Worm (Caenorhabditis elegans) whole organism, dauer: ENCODE measurements around the gene C05D9.7.

Experiments used
- unc-62 ChIP-seq: sonication (generic microtip); optimal IDR thresholded peaks from 2 replicates; lab custom pipeline; 2017; ENCODE audit warnings: missing biosample characterization, missing genetic modification reagents, missing genetic modification characterization

C05D9.7 gene

DNA sequence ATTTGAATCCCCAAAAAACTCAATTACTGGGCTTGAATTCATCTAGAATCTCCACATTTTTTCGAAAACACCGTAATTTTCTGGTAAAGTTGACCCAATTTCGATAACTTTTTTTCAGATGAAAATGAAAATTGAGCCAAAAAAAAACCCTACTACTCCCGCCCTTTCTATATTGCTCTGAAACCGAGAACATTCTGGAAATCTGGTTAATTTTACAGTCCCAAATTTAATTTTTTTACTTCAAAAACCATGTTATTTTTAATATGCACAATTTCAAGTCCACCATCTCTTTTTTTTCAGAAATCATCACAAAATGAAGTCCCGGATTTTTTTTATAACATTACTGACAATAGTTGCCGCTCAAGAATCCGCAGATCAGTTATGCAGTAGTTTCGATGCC is 7.6 kb downstream of the C05D9.7 start, which contains the start of gene C05D9.3:
C05D9.3 (plus strand) TSS at position 301 of the 400 bp plus-strand sequence.
- TF ChIP-seq unc-62 (GFP tag; lab: Kevin White, UChicago): no peak

ce11 chrX:1110723-1111122 is 8.5 kb downstream of the C05D9.7 start:
- no peak for TF ChIP-seq unc-62 (GFP tag; lab: Kevin White, UChicago)

DNA sequence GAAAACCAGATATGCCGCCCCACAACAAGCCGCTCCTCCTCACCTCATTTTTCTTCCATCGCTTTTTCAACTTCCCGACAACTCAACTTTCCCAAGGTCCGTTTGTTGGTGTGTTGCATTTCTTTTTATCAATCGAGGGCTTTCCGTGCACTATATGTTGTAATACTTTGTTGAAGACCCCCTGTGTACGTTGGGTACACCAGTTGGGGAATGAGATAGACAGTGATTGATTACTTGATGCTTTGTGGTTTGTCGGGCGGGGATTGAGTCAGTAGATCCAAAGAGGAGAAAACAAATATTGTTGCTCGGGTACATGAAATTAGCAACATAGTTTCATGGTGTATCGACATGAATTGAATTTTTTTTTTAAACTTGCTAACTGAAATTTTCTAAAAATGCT is 10.3 kb downstream of the C05D9.7 start:
- TF ChIP-seq unc-62 (GFP tag; lab: Kevin White, UChicago): no peak

DNA sequence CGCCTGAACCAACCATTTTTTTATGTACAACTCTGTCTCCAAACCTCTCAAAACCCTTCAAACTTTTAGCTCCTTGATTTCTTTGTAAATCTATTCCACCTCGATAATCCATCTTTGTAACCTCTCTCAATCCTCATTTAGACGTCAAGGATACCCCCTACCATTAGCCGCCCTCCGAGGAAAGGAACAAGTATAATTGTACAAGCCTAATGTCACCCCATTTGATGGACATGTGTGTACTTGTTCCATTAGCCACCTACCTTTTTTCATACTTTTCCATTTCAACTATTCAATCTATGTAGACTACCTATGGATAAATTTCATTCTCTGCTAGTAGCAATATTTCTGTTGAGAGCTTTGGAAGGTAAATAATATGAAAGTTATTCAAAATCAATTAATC is 11.4 kb downstream of the C05D9.7 start, which contains the start of gene C05D9.4:
C05D9.4 (plus strand) TSS at position 301 of the 400 bp plus-strand sequence.
- no peak for TF ChIP-seq unc-62 (GFP tag; lab: Kevin White, UChicago)

DNA sequence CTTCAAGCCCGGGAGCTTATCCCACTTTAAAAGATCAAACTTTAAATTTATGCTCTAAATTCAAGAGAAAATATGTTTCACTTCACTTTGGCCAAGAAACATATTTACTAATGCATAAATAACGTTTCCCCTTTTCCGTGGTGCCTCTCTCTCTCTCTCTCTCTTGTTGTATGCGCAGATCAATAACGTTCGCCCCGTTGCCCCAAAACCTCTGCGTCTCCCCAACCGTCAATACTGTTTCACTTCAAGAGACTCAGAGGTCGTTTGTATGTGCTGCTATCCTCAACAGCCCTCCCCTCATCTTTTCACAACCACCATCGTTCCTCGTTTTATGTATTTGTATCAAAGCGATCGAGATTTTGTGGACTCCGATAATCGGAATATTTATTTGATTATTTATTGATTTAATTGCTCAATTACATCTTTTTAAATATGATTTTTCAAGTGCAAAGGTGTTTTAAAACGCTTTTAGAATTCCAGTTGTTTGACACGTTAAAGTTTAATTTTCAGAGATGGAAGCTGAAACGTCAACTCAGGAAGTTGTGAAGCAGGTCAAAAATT is 15.4 kb downstream of the C05D9.7 start, which contains the start of gene ife-4:
ife-4 (plus strand) TSS at position 511 of the 561 bp plus-strand sequence.
- no peak for TF ChIP-seq unc-62 (GFP tag; lab: Kevin White, UChicago)

DNA sequence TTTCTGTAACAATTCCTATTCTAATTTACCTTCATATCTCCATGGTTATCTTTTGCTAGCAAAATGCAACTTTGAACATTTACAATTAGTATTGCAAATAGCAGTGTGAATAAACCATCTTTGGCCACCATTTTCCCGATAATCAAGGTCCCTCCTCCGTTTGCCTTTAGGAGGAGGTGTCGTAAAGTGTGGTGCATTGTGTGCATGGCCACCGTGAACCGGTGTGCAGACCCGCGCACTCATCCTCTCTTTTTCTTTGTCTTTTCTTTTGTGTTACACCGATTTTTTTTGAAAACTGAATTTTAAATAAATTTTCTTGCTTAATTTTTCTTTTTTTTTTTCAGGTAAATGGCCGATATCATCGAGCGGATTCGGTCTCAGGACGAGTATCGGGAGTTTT is 22.4 kb downstream of the C05D9.7 start, which contains the start of the genes pigx-1 and rme-6:
pigx-1 (minus strand) TSS at position 206 of the 400 bp plus-strand sequence.
rme-6 (plus strand) TSS at position 345 of the 400 bp plus-strand sequence.
- TF ChIP-seq unc-62 (GFP tag; lab: Kevin White, UChicago): no peak

- no peak for TF ChIP-seq unc-62 (GFP tag; lab: Kevin White, UChicago)
These were observed 24.9 kb downstream of the C05D9.7 start for ce11 chrX:1094332-1094731.

DNA sequence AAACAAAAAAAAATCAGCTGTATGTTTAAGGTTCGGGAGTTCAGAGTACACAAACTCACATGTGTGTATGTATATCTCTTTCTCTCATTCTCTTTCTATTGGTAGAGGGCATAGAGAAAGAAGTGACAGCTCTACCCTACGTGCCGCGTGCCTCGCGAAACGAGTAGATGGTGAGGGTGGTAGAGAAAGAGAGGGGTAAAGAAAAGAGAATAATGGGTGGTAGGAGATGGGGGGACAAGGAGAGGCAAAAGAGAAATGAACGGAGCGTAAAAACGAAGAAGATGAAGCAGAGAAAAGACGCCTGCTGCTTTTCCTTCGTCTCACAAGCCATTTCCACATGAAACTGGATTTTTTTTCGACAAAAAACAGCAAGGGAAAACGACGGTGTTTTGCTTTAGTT is 26.1 kb downstream of the C05D9.7 start:
- no peak for TF ChIP-seq unc-62 (GFP tag; lab: Kevin White, UChicago)

DNA sequence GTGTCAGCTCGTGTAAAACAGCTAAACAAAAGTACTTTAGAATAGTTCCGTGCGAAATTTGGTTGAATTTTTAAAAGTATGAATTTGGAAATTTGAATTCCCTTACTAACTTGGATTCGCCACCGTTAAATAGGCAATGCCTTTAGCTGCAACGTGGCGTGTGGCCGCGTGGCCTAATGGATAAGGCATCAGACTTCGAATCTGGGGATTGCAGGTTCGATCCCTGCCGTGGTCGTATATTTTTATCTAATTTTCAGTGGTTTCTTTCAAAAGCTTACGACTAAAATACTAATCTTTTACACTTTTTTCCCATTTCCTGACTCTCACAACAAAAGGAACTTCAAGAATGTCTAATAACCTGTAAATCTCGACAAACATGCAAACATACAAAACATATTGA is 29.5 kb downstream of the C05D9.7 start:
- no peak for TF ChIP-seq unc-62 (GFP tag; lab: Kevin White, UChicago)

DNA sequence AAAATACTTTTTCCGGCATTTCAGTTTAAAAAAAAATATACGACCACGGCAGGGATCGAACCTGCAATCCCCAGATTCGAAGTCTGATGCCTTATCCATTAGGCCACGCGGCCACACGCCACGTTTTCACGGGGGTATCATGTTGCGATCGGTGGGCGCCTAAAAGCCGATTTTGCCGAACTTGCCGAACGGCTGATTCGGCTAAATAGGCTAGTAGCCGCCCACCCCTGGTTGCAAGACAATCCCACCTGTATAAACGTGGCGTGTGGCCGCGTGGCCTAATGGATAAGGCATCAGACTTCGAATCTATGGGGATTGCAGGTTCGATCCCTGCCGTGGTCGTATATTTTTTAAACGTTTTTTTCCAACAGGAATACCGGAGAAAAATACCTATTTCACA is 30.1 kb downstream of the C05D9.7 start:
- TF ChIP-seq unc-62 (GFP tag; lab: Kevin White, UChicago): no peak

- TF ChIP-seq unc-62 (GFP tag; lab: Kevin White, UChicago): no peak
These were observed 31.2 kb downstream of the C05D9.7 start, which contains the start of gene rei-2 for ce11 chrX:1088048-1088447. TSS of gene rei-2 (minus strand) at chrX:1088148.

DNA sequence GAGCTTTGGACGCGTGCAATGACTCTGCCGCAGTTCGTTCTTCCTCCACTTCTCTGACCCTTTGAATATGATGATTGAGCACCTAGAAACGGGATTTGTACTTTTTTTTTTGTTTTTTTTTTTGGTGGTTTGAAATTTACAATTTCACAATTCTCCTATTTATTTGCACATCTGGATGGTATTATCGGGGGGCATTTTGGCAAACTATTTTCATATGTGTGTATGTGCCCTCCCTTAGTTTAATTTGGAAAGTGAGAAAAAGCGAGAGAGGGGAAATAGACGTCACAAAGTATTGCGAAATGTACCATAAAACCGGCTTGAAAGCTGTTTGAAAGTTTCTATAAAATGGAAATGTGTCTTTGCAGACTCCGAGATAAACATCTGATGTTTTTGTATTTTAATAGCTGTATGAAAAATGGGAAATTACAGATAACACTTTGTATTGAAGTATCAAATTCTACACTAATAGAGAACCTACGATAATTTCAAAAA is 32.8 kb downstream of the C05D9.7 start:
- no peak for TF ChIP-seq unc-62 (GFP tag; lab: Kevin White, UChicago)

- no peak for TF ChIP-seq unc-62 (GFP tag; lab: Kevin White, UChicago)
These were observed 34.2 kb downstream of the C05D9.7 start for ce11 chrX:1085000-1085399.

DNA sequence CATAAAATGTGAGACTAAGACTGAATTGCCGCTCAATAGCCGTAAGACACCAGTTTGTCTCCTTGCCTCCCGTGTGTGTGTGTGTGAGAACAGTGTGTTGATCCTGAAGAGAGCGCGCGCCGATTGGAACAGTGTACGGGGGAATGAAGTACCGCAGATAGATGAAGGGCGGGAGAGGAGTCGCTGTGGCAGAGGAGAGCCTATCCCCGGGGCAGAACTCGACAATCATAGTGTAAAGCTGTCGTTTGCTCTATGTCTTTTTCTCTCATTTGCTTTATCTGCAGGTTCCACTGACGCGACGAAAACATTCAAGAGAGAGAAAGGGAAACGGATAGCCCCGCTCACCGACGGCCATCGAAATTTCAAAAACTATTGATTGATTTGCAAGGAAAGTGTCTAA is 37.3 kb downstream of the C05D9.7 start:
- TF ChIP-seq unc-62 (GFP tag; lab: Kevin White, UChicago): no peak

ce11 chrX:1080549-1080948 is 38.7 kb downstream of the C05D9.7 start, which contains the start of gene pfn-3:
TSS of gene pfn-3 (minus strand) at chrX:1080649.
- no peak for TF ChIP-seq unc-62 (GFP tag; lab: Kevin White, UChicago)

DNA sequence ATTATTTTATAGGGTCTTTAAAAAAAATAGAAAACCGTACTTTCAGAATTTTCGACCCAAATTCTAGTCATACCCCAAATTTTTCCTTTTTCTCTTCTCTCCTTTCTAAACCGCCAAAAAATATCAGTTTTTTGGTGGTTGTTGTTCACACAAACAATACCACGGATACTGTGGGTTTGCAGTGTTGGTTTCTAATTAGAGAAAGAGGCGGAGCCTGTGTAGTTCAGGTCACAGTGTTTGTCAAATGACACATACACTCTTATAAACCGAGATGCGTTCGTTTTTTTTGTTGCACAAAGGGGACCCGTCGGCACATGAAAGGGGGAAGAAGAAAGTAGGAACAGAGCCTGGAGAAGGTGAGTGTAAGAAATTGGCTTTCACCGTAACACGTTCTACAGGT is 47.1 kb downstream of the C05D9.7 start, which contains the start of gene lim-6:
lim-6 (plus strand) TSS at position 301 of the 400 bp plus-strand sequence.
- TF ChIP-seq unc-62 (GFP tag; lab: Kevin White, UChicago): no peak

DNA sequence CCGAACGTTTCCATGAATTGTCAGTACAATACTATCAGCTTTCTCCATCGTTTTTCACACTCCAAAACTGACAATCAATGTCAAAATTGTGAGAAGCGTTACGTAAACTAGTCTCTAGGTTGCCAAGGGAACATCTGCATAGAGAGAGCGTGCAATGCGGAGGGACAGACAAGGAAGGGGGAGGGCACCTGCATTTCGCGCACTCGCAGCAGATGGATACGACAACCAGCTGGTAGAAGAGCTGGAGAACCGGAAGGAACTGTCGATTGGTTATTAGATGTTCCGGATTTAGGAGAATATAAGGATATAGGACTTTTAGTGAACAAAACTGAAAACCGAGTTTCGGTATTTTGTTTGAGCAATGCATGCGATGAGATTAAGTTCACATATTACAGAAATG is 50.2 kb downstream of the C05D9.7 start, which contains the start of gene mksr-1:
mksr-1 (minus strand) TSS at position 144 of the 400 bp plus-strand sequence.
- TF ChIP-seq unc-62 (GFP tag; lab: Kevin White, UChicago): no peak
